Worm (Caenorhabditis elegans) whole organism, L4 larva: Measurements from ENCODE around the gene H02F09.3.

Experiments
- D1046.2 ChIP-seq: fragments of 200-800 bp; sonication (Bioruptor generic); IDR thresholded peaks from 2 replicates; pipeline ENCODE4 v1.3.6; 2022; ENCODE audit warnings: missing genetic modification characterization, missing compliant biosample characterization
- F49E8.2 ChIP-seq: sonication (generic microtip); optimal IDR thresholded peaks from 2 replicates; lab custom pipeline; 2016; ENCODE audit warnings: missing compliant biosample characterization, mild to moderate bottlenecking, missing genetic modification characterization, borderline replicate concordance
- Y5F2A.4 ChIP-seq: fragments of 200-800 bp; sonication (Bioruptor generic); optimal IDR thresholded peaks from 2 replicates; lab custom pipeline; 2018; ENCODE audit warnings: mild to moderate bottlenecking, missing genetic modification characterization, missing compliant biosample characterization
- Y75B8A.6 ChIP-seq: fragments of 200-800 bp; sonication (Bioruptor generic); IDR thresholded peaks from 2 replicates; pipeline ENCODE4 v1.3.6; 2022; ENCODE audit warnings: missing genetic modification reagents, missing genetic modification characterization, missing compliant biosample characterization
- aha-1 ChIP-seq: fragments of 150-350 bp; peaks from one replicate; lab custom pipeline; 2014; ENCODE audit warnings: missing biosample characterization, missing genetic modification characterization
- ceh-20 ChIP-seq: fragments of 200-800 bp; sonication (Bioruptor generic); IDR thresholded peaks from 2 replicates; pipeline ENCODE4 v1.3.6; 2022; ENCODE audit warnings: missing genetic modification reagents, missing genetic modification characterization, missing compliant biosample characterization
- ceh-28 ChIP-seq: fragments of 150-350 bp; optimal IDR thresholded peaks from 2 replicates; lab custom pipeline; 2014; ENCODE audit warnings: missing biosample characterization, missing genetic modification reagents, missing genetic modification characterization
- ceh-44 ChIP-seq: fragments of 200-800 bp; sonication (Bioruptor generic); IDR thresholded peaks from 2 replicates; pipeline ENCODE4 v1.3.6; 2022; ENCODE audit warnings: missing genetic modification reagents, missing genetic modification characterization, missing compliant biosample characterization
- cey-2 ChIP-seq: sonication (generic microtip); optimal IDR thresholded peaks from 3 replicates; lab custom pipeline; 2017; ENCODE audit warnings: missing genetic modification characterization, mild to moderate bottlenecking, missing compliant biosample characterization, antibody characterized with exemption, borderline replicate concordance; ENCODE audit not compliant: insufficient read depth
- daf-16 ChIP-seq, 3 experiments: sonication (generic microtip); optimal IDR thresholded peaks; 2 replicates each; lab custom pipeline; 2016 to 2017; ENCODE audit warnings: missing genetic modification characterization in 3 of 3, missing genetic modification reagents in 3 of 3, mild to moderate bottlenecking in 2 of 3, missing compliant biosample characterization in 2 of 3, missing biosample characterization in 1 of 3, moderate library complexity in 1 of 3
- dmd-6 ChIP-seq: fragments of 200-800 bp; sonication (Bioruptor generic); IDR thresholded peaks from 2 replicates; pipeline ENCODE4 v1.3.6; 2022; ENCODE audit warnings: missing genetic modification reagents, missing genetic modification characterization, missing compliant biosample characterization
- dmd-8 ChIP-seq: fragments of 200-800 bp; sonication (Bioruptor generic); IDR thresholded peaks from 2 replicates; pipeline ENCODE4 v1.3.6; 2022; ENCODE audit warnings: missing genetic modification characterization, missing compliant biosample characterization
- duxl-1 ChIP-seq: sonication (generic microtip); optimal IDR thresholded peaks from 2 replicates; lab custom pipeline; 2016; ENCODE audit warnings: mild to moderate bottlenecking, missing genetic modification characterization, moderate library complexity, missing compliant biosample characterization; ENCODE audit not compliant: poor library complexity
- dve-1 ChIP-seq: sonication (generic microtip); optimal IDR thresholded peaks from 2 replicates; lab custom pipeline; 2017; ENCODE audit warnings: antibody characterized with exemption, mild to moderate bottlenecking, missing genetic modification characterization, missing compliant biosample characterization; ENCODE audit not compliant: insufficient read depth
- hif-1 ChIP-seq, 2 experiments: sonication (generic microtip); optimal IDR thresholded peaks; 2 replicates each; lab custom pipeline; 2016 to 2017; ENCODE audit warnings: missing compliant biosample characterization in 2 of 2, missing genetic modification characterization in 2 of 2, missing genetic modification reagents in 2 of 2, missing genotype in 2 of 2, mild to moderate bottlenecking in 1 of 2
- hlh-11 ChIP-seq: fragments of 200-800 bp; sonication (Bioruptor generic); optimal IDR thresholded peaks from 2 replicates; lab custom pipeline; 2018; ENCODE audit warnings: mild to moderate bottlenecking, missing genetic modification characterization, missing compliant biosample characterization
- hlh-30 ChIP-seq: sonication (generic microtip); optimal IDR thresholded peaks from 2 replicates; lab custom pipeline; 2017; ENCODE audit warnings: antibody characterized with exemption, mild to moderate bottlenecking, missing genetic modification characterization, missing compliant biosample characterization; ENCODE audit not compliant: insufficient read depth
- lim-7 ChIP-seq: fragments of 200-800 bp; sonication (Bioruptor generic); IDR thresholded peaks from 2 replicates; pipeline ENCODE4 v1.3.6; 2022; ENCODE audit warnings: missing genetic modification characterization, missing compliant biosample characterization
- lin-1 ChIP-seq: fragments of 200-800 bp; sonication (Bioruptor generic); IDR thresholded peaks from 2 replicates; pipeline ENCODE4 v1.3.6; 2022; ENCODE audit warnings: missing genetic modification reagents, missing genetic modification characterization, missing compliant biosample characterization
- lin-15B ChIP-seq: fragments of 150-350 bp; sonication (generic microtip); optimal IDR thresholded peaks from 3 replicates; lab custom pipeline; 2014; ENCODE audit warnings: missing biosample characterization, missing genetic modification characterization
- lir-3 ChIP-seq: sonication (generic microtip); optimal IDR thresholded peaks from 2 replicates; lab custom pipeline; 2016; ENCODE audit warnings: mild to moderate bottlenecking, missing genetic modification characterization, missing compliant biosample characterization
- mes-2 ChIP-seq: sonication (generic microtip); optimal IDR thresholded peaks from 2 replicates; lab custom pipeline; 2016; ENCODE audit warnings: missing genotype, mild to moderate bottlenecking, missing genetic modification characterization, missing compliant biosample characterization; ENCODE audit not compliant: poor library complexity, severe bottlenecking
- nhr-11 ChIP-seq: fragments of 150-350 bp; optimal IDR thresholded peaks from 2 replicates; lab custom pipeline; 2014; ENCODE audit warnings: missing biosample characterization, missing genetic modification characterization
- nhr-28 ChIP-seq: fragments of 150-350 bp; optimal IDR thresholded peaks from 2 replicates; lab custom pipeline; 2014; ENCODE audit warnings: missing biosample characterization, missing genetic modification characterization
- nhr-42 ChIP-seq: fragments of 200-800 bp; sonication (Bioruptor generic); IDR thresholded peaks from 2 replicates; pipeline ENCODE4 v1.3.6; 2022; ENCODE audit warnings: missing genetic modification characterization, missing compliant biosample characterization
- nhr-6 ChIP-seq: fragments of 150-350 bp; optimal IDR thresholded peaks from 2 replicates; lab custom pipeline; 2014; ENCODE audit warnings: missing biosample characterization, missing genetic modification characterization
- nhr-77 ChIP-seq: fragments of 150-350 bp; optimal IDR thresholded peaks from 2 replicates; lab custom pipeline; 2014; ENCODE audit warnings: missing biosample characterization, missing genetic modification characterization
- pha-4 ChIP-seq, 2 experiments: fragments of 150-350 bp in 1 of 2; fragments of 200-800 bp in 1 of 2; sonication (Bioruptor generic) in 1 of 2; IDR thresholded peaks in 1 of 2; optimal IDR thresholded peaks in 1 of 2; 2 replicates each; pipeline versions ENCODE4 v1.3.6 to Lab custom; 2014 to 2022; ENCODE audit warnings: missing genetic modification characterization in 2 of 2, missing genetic modification reagents in 2 of 2, missing biosample characterization in 1 of 2, missing compliant biosample characterization in 1 of 2
- php-3 ChIP-seq: fragments of 200-800 bp; sonication (Bioruptor generic); IDR thresholded peaks from 2 replicates; pipeline ENCODE4 v1.3.6; 2022; ENCODE audit warnings: missing genetic modification reagents, missing genetic modification characterization, missing compliant biosample characterization
- pqm-1 ChIP-seq: sonication (generic microtip); optimal IDR thresholded peaks from 2 replicates; lab custom pipeline; 2017; ENCODE audit warnings: missing biosample characterization, missing genetic modification characterization
- saeg-2 ChIP-seq: fragments of 200-800 bp; sonication (Bioruptor generic); IDR thresholded peaks from 2 replicates; pipeline ENCODE4 v1.3.6; 2022; ENCODE audit warnings: missing genetic modification reagents, missing genetic modification characterization, missing compliant biosample characterization
- sdz-12 ChIP-seq: fragments of 200-800 bp; sonication (Bioruptor generic); optimal IDR thresholded peaks from 2 replicates; lab custom pipeline; 2018; ENCODE audit warnings: mild to moderate bottlenecking, missing genetic modification characterization, missing compliant biosample characterization
- set-16 ChIP-seq: fragments of 200-800 bp; sonication (Bioruptor generic); IDR thresholded peaks from 2 replicates; pipeline ENCODE4 v1.3.6; 2022; ENCODE audit warnings: missing genetic modification reagents, missing genetic modification characterization, missing compliant biosample characterization
- spr-3 ChIP-seq: fragments of 200-800 bp; sonication (Bioruptor generic); optimal IDR thresholded peaks from 2 replicates; lab custom pipeline; 2018; ENCODE audit warnings: mild to moderate bottlenecking, missing genetic modification characterization, missing compliant biosample characterization
- tra-1 ChIP-seq: fragments of 200-800 bp; sonication (Bioruptor generic); IDR thresholded peaks from 2 replicates; pipeline ENCODE4 v1.3.6; 2022; ENCODE audit warnings: missing genetic modification reagents, missing genetic modification characterization, missing compliant biosample characterization
- unc-39 ChIP-seq: sonication (generic microtip); optimal IDR thresholded peaks from 2 replicates; lab custom pipeline; 2017; ENCODE audit warnings: missing biosample characterization, missing genetic modification characterization
- unc-62 ChIP-seq, 3 experiments: fragments of 150-350 bp in 1 of 3; sonication (generic microtip); optimal IDR thresholded peaks in 2 of 3; peaks in 1 of 3; 1 replicate in 1 of 3; 2 replicates in 2 of 3; lab custom pipeline; 2014 to 2017; ENCODE audit warnings: missing biosample characterization in 3 of 3, missing genetic modification characterization in 3 of 3, missing genetic modification reagents in 3 of 3, missing genotype in 1 of 3
- vab-7 ChIP-seq: fragments of 200-800 bp; sonication (Bioruptor generic); IDR thresholded peaks from 2 replicates; pipeline ENCODE4 v1.3.6; 2022; ENCODE audit warnings: missing genetic modification reagents, missing genetic modification characterization, missing compliant biosample characterization
- zag-1 ChIP-seq: fragments of 150-350 bp; optimal IDR thresholded peaks from 2 replicates; lab custom pipeline; 2014; ENCODE audit warnings: missing biosample characterization, missing genetic modification characterization
- zfp-3 ChIP-seq: fragments of 200-800 bp; sonication (Bioruptor generic); conservative IDR thresholded peaks from 2 replicates; pipeline ENCODE4 v1.3.6; 2022; ENCODE audit warnings: missing genetic modification reagents, missing genetic modification characterization, missing compliant biosample characterization
- zip-11 ChIP-seq: fragments of 200-800 bp; sonication (Bioruptor generic); IDR thresholded peaks from 2 replicates; pipeline ENCODE4 v1.3.6; 2022; ENCODE audit warnings: missing genetic modification characterization, missing compliant biosample characterization

The H02F09.3 gene

ce11 chrX:1536138-1536537 is 32.3 kb upstream of the H02F09.3 start, which contains the start of gene K06A9.2:
Gene K06A9.2, plus strand, starts transcription at chrX:1536366.
- TF ChIP-seq Y75B8A.6 (GFP tag; lab: Robert Waterston, UW) (no peak), F49E8.2 (no peak), nhr-11 (tag; lab: Kevin White, UChicago) (peak; percentile 85), lir-3 (tag; lab: Kevin White, UChicago) (no peak), hlh-30 (tag; lab: Kevin White, UChicago) (peak; percentile 55), vab-7 (GFP tag; lab: Robert Waterston, UW) (no peak), unc-39 (tag; lab: Kevin White, UChicago) (no peak), ceh-28 (tag; lab: Kevin White, UChicago) (no peak), zag-1 (no peak), daf-16 (GFP tag; optimal IDR thresholded peaks at IDR 0.05; lab: Kevin White, UChicago) (peak in 1 of 2 experiments; percentile 76), daf-16 (tag; optimal IDR thresholded peaks at IDR 0.05; lab: Kevin White, UChicago) (no peak), ceh-20 (GFP tag; lab: Robert Waterston, UW) (no peak), zfp-3 (GFP tag; lab: Robert Waterston, UW) (no peak), lim-7 (no peak), nhr-28 (tag; lab: Kevin White, UChicago) (peak; percentile 1), hlh-11 (peak; percentile 56)

- no peak for TF ChIP-seq pqm-1 (tag; lab: Kevin White, UChicago)
- TF ChIP-seq set-16 (GFP tag; lab: Robert Waterston, UW): peak; percentile 47; the same call in 1 of the 2 replicates
These were observed 29.6 kb upstream of the H02F09.3 start for ce11 chrX:1538830-1539229.

- TF ChIP-seq lin-1 (peak; percentile 53; the same call in 1 of the 2 replicates), php-3 (GFP tag; lab: Robert Waterston, UW) (0 out of 2 replicates have a peak, but pooled peaks have one; percentile 25), daf-16 (GFP tag; optimal IDR thresholded peaks at IDR 0.05; lab: Kevin White, UChicago) (no peak), daf-16 (tag; optimal IDR thresholded peaks at IDR 0.05; lab: Kevin White, UChicago) (peak; percentile 50), pha-4 (GFP tag; IDR thresholded peaks at IDR 0.05; lab: Robert Waterston, UW) (no peak), pha-4 (tag; optimal IDR thresholded peaks at IDR 0.05; lab: Kevin White, UChicago) (no peak), pqm-1 (tag; lab: Kevin White, UChicago) (peak; percentile 78), hif-1 (tag; optimal IDR thresholded peaks at IDR 0.05; lab: Kevin White, UChicago) (no peak), lin-15B (tag; lab: Kevin White, UChicago) (no peak), tra-1 (GFP tag; lab: Robert Waterston, UW) (no peak), nhr-28 (tag; lab: Kevin White, UChicago) (peak; percentile 90), ceh-44 (GFP tag; lab: Robert Waterston, UW) (no peak), hlh-30 (tag; lab: Kevin White, UChicago) (peak; percentile 7), D1046.2 (GFP tag; lab: Robert Waterston, UW) (no peak), duxl-1 (tag; lab: Kevin White, UChicago) (no peak), dmd-6 (GFP tag; lab: Robert Waterston, UW) (peak; percentile 91), nhr-77 (tag; lab: Kevin White, UChicago) (peak; percentile 40), cey-2 (no peak), nhr-42 (GFP tag; lab: Robert Waterston, UW) (no peak), hlh-11 (peak; percentile 42), nhr-6 (no peak), saeg-2 (GFP tag; lab: Robert Waterston, UW) (0 out of 2 replicates have a peak, but pooled peaks have one; percentile 9), dve-1 (peak; percentile 58)
These were observed 27.4 kb upstream of the H02F09.3 start for ce11 chrX:1541072-1541471.

ce11 chrX:1543432-1543831 is 25.0 kb upstream of the H02F09.3 start:
- TF ChIP-seq Y5F2A.4 (GFP tag; lab: Kevin White, UChicago) (no peak), sdz-12 (no peak), hif-1 (tag; optimal IDR thresholded peaks at IDR 0.05; lab: Kevin White, UChicago) (no peak), pqm-1 (tag; lab: Kevin White, UChicago) (peak; percentile 36), dmd-6 (GFP tag; lab: Robert Waterston, UW) (no peak), mes-2 (no peak), nhr-11 (tag; lab: Kevin White, UChicago) (no peak), unc-62 (GFP tag; optimal IDR thresholded peaks at IDR 0.05 in 1 of 2; lab: Kevin White, UChicago) (no peak), unc-62 (tag; optimal IDR thresholded peaks at IDR 0.05; lab: Kevin White, UChicago) (no peak), hlh-11 (peak; percentile 18), spr-3 (GFP tag; lab: Kevin White, UChicago) (no peak), zip-11 (GFP tag; lab: Robert Waterston, UW) (no peak), nhr-28 (tag; lab: Kevin White, UChicago) (peak; percentile 19), dmd-8 (GFP tag; lab: Robert Waterston, UW) (no peak), aha-1 (peak; percentile 86)
